Fruit fly (Drosophila melanogaster) S2 (cell line): ENCODE results near the gene CG42232.

ENCODE experiments used
- CG8478 ChIP-seq: fragments of >200 bp; optimal IDR thresholded peaks from 2 replicates; lab custom pipeline; 2018
- CTCF ChIP-seq, 2 experiments: fragments of >200 bp; optimal IDR thresholded peaks; 2 replicates each; lab custom pipeline; 2018

Gene CG42232

DNA sequence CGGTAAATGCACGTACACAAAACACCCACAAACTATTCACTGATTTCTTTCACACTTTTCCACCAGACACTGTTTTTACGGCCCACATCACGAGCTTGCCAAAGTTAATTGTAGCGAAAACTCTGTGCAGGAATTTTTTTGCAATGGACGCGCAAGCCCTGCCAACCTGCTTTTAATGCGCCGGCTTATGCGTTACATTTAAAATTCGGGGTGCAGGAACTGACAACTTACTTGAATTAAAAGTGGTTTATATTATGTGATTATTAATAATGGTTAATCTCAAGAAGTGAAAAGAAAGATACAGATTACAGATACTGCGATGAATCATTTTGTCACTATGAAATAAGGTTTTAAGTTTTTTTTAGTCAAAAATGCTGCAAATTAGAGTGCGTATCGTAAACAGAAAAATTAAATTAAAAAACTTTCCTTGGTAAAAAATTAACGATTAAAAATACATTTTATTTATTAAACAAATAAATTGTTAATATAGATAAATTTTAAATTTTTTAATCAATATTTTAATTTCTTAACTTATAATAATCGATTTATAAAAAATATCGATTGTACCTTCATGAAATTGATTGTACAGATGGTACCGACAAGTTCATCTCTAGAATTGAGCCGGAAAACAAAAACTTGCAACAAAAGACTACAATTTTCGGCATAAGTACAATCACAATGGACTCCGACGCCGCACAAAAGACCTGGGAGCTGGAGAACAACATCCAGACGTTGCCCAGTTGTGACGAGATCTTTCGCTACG is at the start of gene CG42232, which contains the start of gene CSN5:
Gene CG42232, minus strand, starts transcription at position 163 of the 763 bp plus-strand sequence.
Gene CSN5, plus strand, starts transcription at position 599 of the 763 bp plus-strand sequence.
- no peak for TF ChIP-seq CTCF (optimal IDR thresholded peaks at IDR 0.05; lab: Kevin White, UChicago)
- no peak for TF ChIP-seq CG8478 (lab: Kevin White, UChicago)

DNA sequence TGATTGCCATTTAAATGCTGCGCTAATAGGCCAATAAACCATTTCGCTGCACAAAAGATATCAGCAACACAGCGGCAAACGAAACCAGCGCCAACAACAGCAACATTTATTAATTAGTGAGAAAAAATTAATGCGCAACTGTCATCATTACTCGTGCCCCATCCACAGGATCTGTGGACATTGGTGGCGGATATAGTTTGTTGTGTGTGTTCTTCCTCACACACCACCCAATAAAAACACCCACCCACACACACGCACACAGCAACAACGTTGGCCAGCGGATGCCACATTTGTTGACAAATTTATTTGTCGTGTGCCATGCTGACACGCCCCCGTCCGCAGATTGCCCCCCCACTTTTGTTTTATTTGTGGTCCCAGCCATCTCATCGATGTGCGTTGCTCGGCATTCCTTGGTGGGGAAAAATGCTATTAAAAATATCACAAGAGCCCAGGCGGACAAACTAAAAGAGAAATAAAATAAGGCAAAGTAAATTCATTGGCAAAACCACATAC is 48.7 kb upstream of the CG42232 start:
- no peak for TF ChIP-seq CG8478 (lab: Kevin White, UChicago)
- no peak for TF ChIP-seq CTCF (optimal IDR thresholded peaks at IDR 0.05; lab: Kevin White, UChicago)

DNA sequence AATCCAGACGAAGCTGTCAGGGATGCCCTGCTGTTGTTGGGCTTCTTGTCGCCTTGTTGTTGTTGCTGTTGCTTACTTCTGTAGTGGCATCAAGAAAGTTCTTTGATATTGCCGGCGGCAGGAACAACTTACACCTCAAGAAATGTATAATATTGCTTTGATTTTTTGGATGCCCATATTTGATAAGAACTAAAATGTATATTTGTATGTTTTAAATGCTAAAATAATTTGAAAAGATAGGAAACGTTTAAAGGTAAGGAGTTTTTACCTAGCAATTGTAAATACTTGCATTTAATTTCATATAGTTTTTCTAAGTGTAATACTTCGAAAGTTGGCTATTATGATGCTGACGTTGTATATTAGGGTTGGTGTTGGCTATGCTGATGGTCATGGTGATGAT is 40.7 kb upstream of the CG42232 start:
- TF ChIP-seq CG8478 (lab: Kevin White, UChicago) (no peak), CTCF (optimal IDR thresholded peaks at IDR 0.05; lab: Kevin White, UChicago) (no peak)

DNA sequence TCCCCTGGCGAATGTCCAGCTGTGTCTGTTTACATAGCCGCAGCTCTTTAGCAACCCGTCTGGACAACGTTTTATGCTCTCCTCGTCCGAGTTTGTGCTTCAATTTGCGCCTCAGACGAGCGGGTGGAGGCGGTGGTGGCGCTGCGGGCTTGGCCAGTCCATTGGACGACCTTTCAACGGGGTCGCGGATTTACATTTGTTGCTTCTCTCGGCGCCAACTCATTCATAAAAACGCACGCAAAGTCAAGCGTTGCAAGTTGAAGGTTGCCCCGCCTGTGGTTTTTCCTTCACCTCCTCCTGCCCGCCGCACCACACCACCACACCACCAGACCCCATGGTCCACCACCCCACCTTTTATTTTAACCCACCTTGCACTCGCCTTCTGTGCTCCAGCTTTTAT is 38.2 kb upstream of the CG42232 start:
- TF ChIP-seq CG8478 (lab: Kevin White, UChicago) (no peak), CTCF (optimal IDR thresholded peaks at IDR 0.05; lab: Kevin White, UChicago) (no peak)

DNA sequence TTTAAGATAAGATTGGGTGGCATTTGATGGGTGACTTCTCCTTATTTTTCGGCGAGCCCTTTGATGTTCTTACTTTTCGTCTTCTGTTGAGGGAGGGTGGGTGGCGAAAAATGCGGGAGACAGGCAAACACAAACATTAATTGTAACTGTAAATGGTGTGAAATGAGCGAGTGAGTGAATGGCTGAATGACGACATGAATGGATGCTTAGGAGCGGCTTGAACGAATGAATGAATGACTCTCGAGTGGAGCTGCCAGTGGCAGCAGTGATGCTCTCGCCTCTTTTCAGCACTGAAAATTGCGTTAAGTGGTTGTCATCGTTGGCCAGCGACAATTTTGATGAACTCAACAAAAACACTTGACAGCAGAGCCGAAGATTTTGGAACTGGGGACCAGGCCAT is 35.1 kb upstream of the CG42232 start:
- TF ChIP-seq CG8478 (lab: Kevin White, UChicago) (no peak), CTCF (optimal IDR thresholded peaks at IDR 0.05; lab: Kevin White, UChicago) (no peak)

DNA sequence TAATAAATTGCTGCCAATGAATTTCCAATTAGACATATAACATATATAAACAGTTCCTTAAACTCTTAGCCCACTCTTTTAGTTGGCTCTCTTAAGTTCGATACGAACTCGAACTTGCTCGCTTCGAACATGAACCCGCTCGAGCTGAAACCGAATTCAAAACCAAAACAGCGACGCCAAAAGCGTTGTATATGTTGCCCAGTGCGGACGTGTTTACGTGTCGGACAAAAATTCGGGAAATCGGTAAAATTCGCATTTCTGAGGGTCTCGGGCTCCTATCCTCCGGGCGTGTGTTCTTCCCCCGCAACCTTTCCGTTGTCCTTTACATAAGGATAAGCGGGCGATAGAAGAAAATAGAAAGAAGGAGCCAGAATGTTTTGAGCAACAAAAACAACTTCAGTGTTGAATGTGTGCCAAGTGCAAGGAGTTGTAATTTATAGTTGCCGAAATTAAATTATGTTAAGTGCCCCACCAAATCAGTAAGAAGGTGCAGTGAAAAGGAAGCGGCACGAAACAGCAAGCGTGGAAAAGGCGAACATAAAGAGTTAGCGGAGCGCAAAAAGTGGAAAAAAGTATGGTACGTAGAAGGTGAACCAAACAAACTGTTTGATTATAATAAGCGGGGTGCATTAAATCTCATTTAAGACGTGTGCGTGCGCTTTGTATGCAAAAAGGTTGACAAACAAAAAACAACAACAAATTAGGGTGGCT is 33.3 kb upstream of the CG42232 start, which contains the start of gene CG42342:
Gene CG42342, plus strand, starts transcription at position 176 of the 711 bp plus-strand sequence.
- TF ChIP-seq CG8478 (lab: Kevin White, UChicago) (no peak), CTCF (optimal IDR thresholded peaks at IDR 0.05; lab: Kevin White, UChicago) (no peak)

DNA sequence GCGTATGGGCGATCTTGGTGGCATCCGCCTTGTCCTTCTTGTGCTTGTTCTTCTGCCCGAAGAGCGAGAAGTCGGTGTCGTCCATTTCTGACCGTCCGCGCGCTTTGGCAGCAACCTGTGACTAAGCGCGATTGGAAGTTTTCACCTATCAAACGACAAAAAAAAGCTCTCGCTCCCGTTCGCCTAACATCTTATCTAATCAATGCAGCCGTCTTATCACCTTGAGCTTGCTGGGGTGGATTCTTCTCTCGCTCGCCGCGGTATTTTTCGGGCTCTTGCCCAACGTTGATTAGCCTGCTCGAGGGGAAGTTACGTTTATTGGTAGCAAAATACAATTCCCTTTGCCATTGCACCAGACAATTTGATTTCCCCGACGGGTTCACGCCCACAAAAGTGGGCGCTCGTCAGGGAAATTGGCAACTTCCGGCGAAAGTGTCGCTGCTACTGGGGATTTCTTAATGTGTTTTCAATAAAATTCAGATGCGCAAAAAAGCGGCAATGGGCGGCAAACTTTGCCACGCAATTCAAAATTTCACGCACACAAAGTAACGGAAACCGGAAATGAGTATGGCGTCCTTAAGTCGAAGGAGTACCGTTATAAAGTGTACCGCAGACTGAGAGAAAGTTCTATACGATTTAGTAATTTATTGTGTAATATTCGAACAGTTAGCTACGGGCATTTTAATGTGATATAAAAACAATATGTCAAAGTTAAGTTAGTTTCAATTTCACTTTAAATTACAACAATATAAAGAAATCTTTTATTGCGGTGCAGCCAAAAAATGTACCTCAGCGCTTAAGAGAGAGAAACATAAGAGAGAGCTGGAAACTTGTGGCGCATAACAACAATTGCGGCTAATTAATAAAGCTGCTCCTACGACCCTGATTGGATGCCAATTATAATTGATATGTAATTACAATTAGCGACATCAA is 31.7 kb upstream of the CG42232 start, which contains the start of gene Decay:
Gene Decay, minus strand, starts transcription at position 132 of the 933 bp plus-strand sequence.
- TF ChIP-seq CTCF (optimal IDR thresholded peaks at IDR 0.05; lab: Kevin White, UChicago) (no peak), CG8478 (lab: Kevin White, UChicago) (no peak)

DNA sequence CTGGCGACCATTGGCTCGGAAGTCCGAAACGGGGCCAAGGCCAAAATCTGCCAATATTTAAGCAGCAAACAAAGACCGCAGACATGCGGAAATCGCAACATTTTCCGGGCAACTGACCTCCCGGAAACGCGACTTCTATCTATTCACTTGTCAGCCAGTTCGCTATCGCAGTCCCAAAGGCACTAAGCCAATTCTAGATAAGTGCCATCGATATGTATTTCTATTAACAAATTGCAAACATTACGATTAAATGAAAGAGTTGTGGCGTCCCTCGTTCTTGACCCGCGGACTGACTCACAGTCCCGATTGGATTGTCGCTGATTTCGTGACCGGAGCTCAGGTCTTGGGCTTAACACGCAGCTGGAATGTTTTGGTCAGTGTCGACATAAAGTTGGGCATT is 29.4 kb upstream of the CG42232 start, which contains the start of gene Gr89a:
Gene Gr89a, minus strand, starts transcription at position 101 of the 400 bp plus-strand sequence.
- TF ChIP-seq CTCF (optimal IDR thresholded peaks at IDR 0.05; lab: Kevin White, UChicago) (no peak), CG8478 (lab: Kevin White, UChicago) (no peak)

DNA sequence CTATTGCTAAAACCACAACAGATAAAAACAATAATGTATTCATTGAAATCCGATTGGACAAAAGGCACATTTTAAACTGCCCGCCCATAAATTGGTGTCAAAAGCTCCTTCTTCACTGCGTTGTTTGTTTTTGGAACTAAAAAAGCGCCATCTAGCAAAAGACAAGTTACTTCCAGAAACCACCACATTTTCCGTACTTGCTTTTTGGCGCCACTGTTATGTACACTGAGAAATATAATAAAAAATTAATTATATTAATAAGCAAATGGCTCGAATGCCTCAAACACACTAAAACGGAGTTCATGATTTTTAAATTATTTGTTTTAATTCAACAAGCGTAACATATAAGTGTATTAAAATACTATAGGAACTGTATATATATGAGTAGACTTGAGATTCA is 27.9 kb upstream of the CG42232 start:
- peak; percentile 91 to 96 for TF ChIP-seq CTCF (optimal IDR thresholded peaks at IDR 0.05; lab: Kevin White, UChicago)
- TF ChIP-seq CG8478 (lab: Kevin White, UChicago), result no peak

DNA sequence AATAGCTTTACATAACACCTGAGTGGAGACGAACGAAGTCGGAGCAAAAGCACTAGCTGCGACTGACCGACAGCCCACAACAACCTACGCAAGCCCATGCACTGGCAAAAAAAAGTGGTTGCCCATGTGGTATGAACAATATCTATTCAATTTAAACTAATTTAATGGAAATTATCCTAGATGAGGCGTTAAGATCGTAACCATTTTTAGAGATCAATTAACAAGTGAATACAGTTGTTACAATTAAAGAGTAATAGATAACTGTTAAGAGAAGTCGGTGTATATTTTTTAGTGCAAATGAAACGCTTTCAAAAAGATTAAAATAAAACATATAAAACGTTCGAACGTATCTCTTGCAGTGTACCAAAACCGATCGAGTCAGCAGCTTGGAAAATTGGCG is 26.7 kb upstream of the CG42232 start:
- TF ChIP-seq CTCF (optimal IDR thresholded peaks at IDR 0.05; lab: Kevin White, UChicago) (no peak), CG8478 (lab: Kevin White, UChicago) (no peak)

DNA sequence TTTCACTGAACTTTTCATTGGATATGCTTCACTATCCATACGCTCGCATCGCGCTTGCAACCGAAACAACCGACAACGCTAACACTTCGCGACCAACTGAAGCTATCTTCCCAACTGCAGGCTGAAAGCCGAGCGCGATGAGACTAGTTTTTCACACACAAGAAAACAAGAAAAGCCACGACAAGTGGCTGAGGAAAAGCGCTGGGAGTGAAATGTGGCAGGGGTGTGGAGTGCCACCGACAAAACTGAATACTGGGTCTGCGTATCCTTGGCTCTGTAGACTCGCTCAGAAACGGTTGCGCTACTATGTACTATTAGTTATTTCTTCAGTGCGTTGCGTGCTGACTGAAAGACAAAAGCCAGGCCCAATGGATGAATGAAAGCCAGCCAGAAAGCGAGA is 25.9 kb upstream of the CG42232 start, which contains the start of gene Cad89D:
Gene Cad89D, minus strand, starts transcription at position 101 of the 400 bp plus-strand sequence.
- no peak for TF ChIP-seq CTCF (optimal IDR thresholded peaks at IDR 0.05; lab: Kevin White, UChicago)
- no peak for TF ChIP-seq CG8478 (lab: Kevin White, UChicago)

DNA sequence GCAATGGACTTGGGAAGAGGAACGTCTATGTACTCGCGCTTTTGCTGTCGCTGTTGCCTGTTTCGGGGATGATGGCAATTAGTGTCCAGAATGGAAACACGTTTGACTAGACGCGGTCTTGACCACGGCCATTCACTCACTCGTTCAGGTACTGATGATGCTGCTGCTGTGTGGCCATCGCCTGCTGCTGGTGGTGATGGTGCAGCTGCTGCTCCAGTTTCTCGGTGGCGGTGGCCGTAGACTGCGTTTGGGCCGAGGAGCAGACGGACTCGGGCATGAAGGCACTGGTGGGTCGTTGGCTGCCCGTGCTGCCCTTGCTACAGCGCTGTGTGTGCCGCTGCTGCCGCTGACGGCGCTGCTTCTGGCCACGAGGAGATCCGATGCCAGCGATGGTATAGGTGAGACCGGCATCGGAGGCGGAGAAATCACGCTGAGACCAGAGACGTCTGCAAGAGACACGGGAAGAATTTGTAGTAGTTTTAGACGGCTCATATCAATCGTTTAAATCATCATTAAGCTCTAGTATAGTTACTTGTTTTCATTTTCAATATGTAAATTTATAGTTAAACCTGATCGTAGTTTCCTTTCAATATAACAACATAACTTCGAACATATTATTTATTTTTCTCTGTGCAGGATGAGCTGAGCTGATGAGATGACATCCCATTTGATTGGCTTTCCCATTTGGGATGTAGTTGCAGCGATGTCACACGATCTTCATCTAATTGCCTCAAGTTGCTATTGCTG is 16.2 kb upstream of the CG42232 start:
- TF ChIP-seq CG8478 (lab: Kevin White, UChicago), result no peak
- TF ChIP-seq CTCF (optimal IDR thresholded peaks at IDR 0.05; lab: Kevin White, UChicago), result no peak

DNA sequence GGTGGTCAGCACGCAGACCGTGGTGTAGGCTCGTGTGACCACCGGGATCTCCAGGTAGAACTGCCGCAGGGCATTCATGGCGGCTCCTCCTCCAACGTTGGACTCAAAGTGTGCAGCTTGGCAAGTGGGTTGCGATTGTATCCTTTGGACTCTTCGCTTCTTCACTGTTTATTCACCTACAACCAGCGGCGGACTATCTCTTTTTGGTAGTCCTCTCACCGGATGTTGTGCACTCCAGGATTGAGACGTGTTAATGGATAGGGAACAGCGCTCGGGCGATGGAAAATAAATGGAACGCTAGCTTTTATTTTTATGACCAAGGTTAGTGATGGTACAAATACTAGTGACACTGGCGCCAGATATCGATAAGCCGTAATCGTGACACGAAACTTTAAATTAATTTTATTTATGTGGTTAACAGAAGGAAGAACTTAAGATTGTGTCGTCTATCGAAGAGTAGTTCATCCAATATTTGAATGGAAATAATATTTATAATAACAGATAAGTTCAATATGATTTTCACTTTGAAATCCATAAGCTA is 14.5 kb upstream of the CG42232 start, which contains the start of gene Der-2:
Gene Der-2, minus strand, starts transcription at position 347 of the 541 bp plus-strand sequence.
- TF ChIP-seq CG8478 (lab: Kevin White, UChicago), result no peak
- no peak for TF ChIP-seq CTCF (optimal IDR thresholded peaks at IDR 0.05; lab: Kevin White, UChicago)
